Fruit fly (Drosophila melanogaster) whole organism, prepupa: ENCODE results near the gene Rsph9.
A peak's percentile ranks its signal among the peaks of the same experiment; 100 is the strongest.

Source experiments
- CG11294 ChIP-seq: fragments of 200-800 bp; sonication (Bioruptor generic); IDR thresholded peaks from 2 replicates; pipeline ENCODE4 v1.3.6; 2022; ENCODE audit warnings: missing biosample characterization, missing genetic modification characterization
- CG15336 ChIP-seq: fragments of 200-800 bp; sonication (Bioruptor generic); IDR thresholded peaks from 2 replicates; pipeline ENCODE4 v1.3.6; 2022; ENCODE audit warnings: missing biosample characterization, missing genetic modification characterization
- CG3032 ChIP-seq: fragments of 200-800 bp; optimal IDR thresholded peaks from 2 replicates; lab custom pipeline; 2019; ENCODE audit warnings: missing biosample characterization, mild to moderate bottlenecking, missing genetic modification characterization, moderate library complexity
- CG31627 ChIP-seq: fragments of 200-800 bp; sonication (Bioruptor generic); optimal IDR thresholded peaks from 3 replicates; lab custom pipeline; 2016; ENCODE audit warnings: missing biosample characterization, missing genetic modification characterization
- CG34406 ChIP-seq: fragments of 200-800 bp; sonication (Bioruptor generic); optimal IDR thresholded peaks from 3 replicates; lab custom pipeline; 2016; ENCODE audit warnings: missing biosample characterization, missing genetic modification characterization
- CG6163 ChIP-seq: fragments of 200-800 bp; sonication (Bioruptor generic); IDR thresholded peaks from 3 replicates; pipeline ENCODE4 v1.3.6; 2022; ENCODE audit warnings: missing biosample characterization, missing genetic modification characterization
- CG6276 ChIP-seq: fragments of 200-800 bp; sonication (Bioruptor generic); optimal IDR thresholded peaks from 2 replicates; lab custom pipeline; 2017; ENCODE audit warnings: missing biosample characterization, mild to moderate bottlenecking, missing genetic modification characterization
- CG6808 ChIP-seq: fragments of 200-800 bp; sonication (Bioruptor generic); optimal IDR thresholded peaks from 3 replicates; lab custom pipeline; 2017; ENCODE audit warnings: missing biosample characterization, missing genetic modification characterization, mild to moderate bottlenecking, moderate library complexity, missing genetic modification reagents
- CG8119 ChIP-seq: fragments of 200-800 bp; sonication (Bioruptor generic); IDR thresholded peaks from 3 replicates; pipeline ENCODE4 v1.3.6; 2022; ENCODE audit warnings: missing biosample characterization, missing genetic modification characterization
- CG8319 ChIP-seq: fragments of 200-800 bp; sonication (Bioruptor generic); optimal IDR thresholded peaks from 3 replicates; lab custom pipeline; 2016; ENCODE audit warnings: missing biosample characterization, missing genetic modification characterization
- Eip75B ChIP-seq: fragments of 200-800 bp; sonication (Bioruptor generic); optimal IDR thresholded peaks from 3 replicates; lab custom pipeline; 2016; ENCODE audit warnings: missing biosample characterization, missing genetic modification characterization
- Eip78C ChIP-seq: fragments of 200-800 bp; sonication (Bioruptor generic); peaks from one replicate; lab custom pipeline; 2016; ENCODE audit warnings: missing biosample characterization, missing genetic modification characterization
- Eip93F ChIP-seq: fragments of 200-800 bp; sonication (Bioruptor generic); optimal IDR thresholded peaks from 2 replicates; lab custom pipeline; 2016; ENCODE audit warnings: missing biosample characterization, mild to moderate bottlenecking, missing genetic modification characterization
- Hr39 ChIP-seq: fragments of 200-800 bp; sonication (Bioruptor generic); optimal IDR thresholded peaks from 2 replicates; lab custom pipeline; 2016; ENCODE audit warnings: missing biosample characterization, missing genetic modification characterization
- Hr4 ChIP-seq: fragments of 200-800 bp; sonication (Bioruptor generic); optimal IDR thresholded peaks from 3 replicates; lab custom pipeline; 2016; ENCODE audit warnings: missing biosample characterization, missing genetic modification characterization
- Met ChIP-seq: fragments of 200-800 bp; sonication (Bioruptor generic); optimal IDR thresholded peaks from 3 replicates; lab custom pipeline; 2016; ENCODE audit warnings: missing biosample characterization, missing genetic modification characterization
- OdsH ChIP-seq: fragments of 200-800 bp; sonication (Bioruptor generic); optimal IDR thresholded peaks from 3 replicates; lab custom pipeline; 2016; ENCODE audit warnings: missing biosample characterization, missing genetic modification characterization
- Smox ChIP-seq: fragments of 200-800 bp; sonication (Bioruptor generic); optimal IDR thresholded peaks from 3 replicates; lab custom pipeline; 2016; ENCODE audit warnings: missing biosample characterization, missing genetic modification characterization
- Sox14 ChIP-seq: fragments of 200-800 bp; sonication (Bioruptor generic); optimal IDR thresholded peaks from 3 replicates; lab custom pipeline; 2016; ENCODE audit warnings: missing biosample characterization, missing genetic modification characterization
- Sox15 ChIP-seq: fragments of 200-800 bp; sonication (Bioruptor generic); optimal IDR thresholded peaks from 3 replicates; lab custom pipeline; 2016; ENCODE audit warnings: missing biosample characterization, missing genetic modification characterization
- achi ChIP-seq: fragments of 200-800 bp; sonication (Bioruptor generic); optimal IDR thresholded peaks from 3 replicates; lab custom pipeline; 2016; ENCODE audit warnings: missing biosample characterization, missing genetic modification characterization
- acj6 ChIP-seq: fragments of 200-800 bp; sonication (Bioruptor generic); optimal IDR thresholded peaks from 3 replicates; lab custom pipeline; 2016; ENCODE audit warnings: missing biosample characterization, missing genetic modification characterization
- fd59A ChIP-seq: fragments of 200-800 bp; sonication (Bioruptor generic); optimal IDR thresholded peaks from 2 replicates; lab custom pipeline; 2017; ENCODE audit warnings: missing biosample characterization, mild to moderate bottlenecking, missing genetic modification characterization, missing genetic modification reagents
- fkh ChIP-seq: fragments of 200-800 bp; sonication (Bioruptor generic); optimal IDR thresholded peaks from 3 replicates; lab custom pipeline; 2017; ENCODE audit warnings: missing biosample characterization, mild to moderate bottlenecking, missing genetic modification characterization, moderate library complexity
- pdm3 ChIP-seq: fragments of 200-800 bp; sonication (Bioruptor generic); optimal IDR thresholded peaks from 3 replicates; lab custom pipeline; 2016; ENCODE audit warnings: missing biosample characterization, missing genetic modification characterization
- ss ChIP-seq, 2 experiments: fragments of 200-800 bp; sonication (Bioruptor generic); optimal IDR thresholded peaks; 2 replicates in 1 of 2; 3 replicates in 1 of 2; lab custom pipeline; 2017 to 2018; ENCODE audit warnings: mild to moderate bottlenecking in 2 of 2, missing biosample characterization in 2 of 2, missing genetic modification characterization in 2 of 2, moderate library complexity in 1 of 2
- svp ChIP-seq: fragments of 200-800 bp; sonication (Bioruptor generic); peaks from one replicate; lab custom pipeline; 2016; ENCODE audit warnings: missing biosample characterization, missing genetic modification characterization
- topi ChIP-seq: fragments of 200-800 bp; sonication (Bioruptor generic); optimal IDR thresholded peaks from 3 replicates; lab custom pipeline; 2016; ENCODE audit warnings: missing biosample characterization, missing genetic modification characterization

Rsph9 gene

dm6 chr2L:17374832-17375231 is 37.6 kb downstream of the Rsph9 start:
- TF ChIP-seq CG11294 (GFP tag; lab: Robert Waterston, UW), result peak; percentile 32; the same call in 1 of the 2 replicates
- TF ChIP-seq Smox (GFP tag; lab: Kevin White, UChicago), result peak; percentile 6
- peak; percentile 18 for TF ChIP-seq Eip75B (GFP tag; lab: Kevin White, UChicago)
- no peak for TF ChIP-seq fkh (GFP tag; lab: Kevin White, UChicago)
- TF ChIP-seq pdm3 (GFP tag; lab: Kevin White, UChicago), result peak; percentile 55
- peak; percentile 14 for TF ChIP-seq Sox14
- peak; percentile 13 for TF ChIP-seq Hr39 (GFP tag; lab: Kevin White, UChicago)
- no peak for TF ChIP-seq CG6276 (GFP tag; lab: Kevin White, UChicago)
- TF ChIP-seq Eip93F (GFP tag; lab: Kevin White, UChicago), result no peak
- peak; percentile 15 for TF ChIP-seq achi (GFP tag; lab: Kevin White, UChicago)
- TF ChIP-seq CG8119, result no peak
- peak; percentile 9 for TF ChIP-seq topi (GFP tag; lab: Kevin White, UChicago)
- peak; percentile 22 for TF ChIP-seq OdsH (GFP tag; lab: Kevin White, UChicago)
- TF ChIP-seq Hr4 (GFP tag; lab: Kevin White, UChicago), result peak; percentile 37
- TF ChIP-seq svp, result peak; percentile 60
- peak; percentile 79 for TF ChIP-seq Eip78C
- TF ChIP-seq CG3032, result peak; percentile 3
- TF ChIP-seq acj6 (GFP tag; lab: Kevin White, UChicago), result peak; percentile 48
- peak; percentile 51 for TF ChIP-seq CG15336 (GFP tag; lab: Robert Waterston, UW)
- TF ChIP-seq CG6163 (GFP tag; lab: Robert Waterston, UW), result peak; percentile 53; the same call in 1 of the 3 replicates
- TF ChIP-seq Met (GFP tag; lab: Kevin White, UChicago), result peak; percentile 26
- TF ChIP-seq CG8319, result peak; percentile 8
- TF ChIP-seq CG6808 (GFP tag; lab: Kevin White, UChicago), result no peak

- TF ChIP-seq fd59A (GFP tag; lab: Kevin White, UChicago) (no peak), Eip78C (peak; percentile 36)
These were observed 43.9 kb downstream of the Rsph9 start for dm6 chr2L:17368503-17368902.

dm6 chr2L:17363196-17363595 is 49.2 kb downstream of the Rsph9 start, which contains the start of gene CG31804:
Gene CG31804 (plus strand): TSS chr2L:17363496.
- TF ChIP-seq Hr39 (GFP tag; lab: Kevin White, UChicago) (no peak), CG11294 (GFP tag; lab: Robert Waterston, UW) (no peak), Sox15 (no peak), ss (GFP tag; optimal IDR thresholded peaks at IDR 0.05; lab: Kevin White, UChicago) (no peak), CG34406 (GFP tag; lab: Kevin White, UChicago) (no peak), CG31627 (GFP tag; lab: Kevin White, UChicago) (no peak), CG8119 (no peak), Met (GFP tag; lab: Kevin White, UChicago) (no peak)
